Worm (Caenorhabditis elegans) whole organism, L1 larva: Measurements from ENCODE around the gene srz-11.
A peak's percentile ranks its signal among the peaks of the same experiment; 100 is the strongest.

Experiments
- C04F5.9 ChIP-seq: sonication (generic microtip); optimal IDR thresholded peaks from 2 replicates; lab custom pipeline; 2016; ENCODE audit warnings: missing genetic modification characterization, missing compliant biosample characterization
- C16A3.4 ChIP-seq: fragments of 150-350 bp; optimal IDR thresholded peaks from 2 replicates; lab custom pipeline; 2014; ENCODE audit warnings: missing biosample characterization, missing genetic modification characterization
- C34B4.2 ChIP-seq: sonication (generic microtip); optimal IDR thresholded peaks from 2 replicates; lab custom pipeline; 2017; ENCODE audit warnings: mild to moderate bottlenecking, missing genetic modification characterization, missing compliant biosample characterization
- F16B12.6 ChIP-seq: fragments of 150-350 bp; optimal IDR thresholded peaks from 2 replicates; lab custom pipeline; 2014; ENCODE audit warnings: missing biosample characterization, missing genetic modification characterization
- Y116A8C.19 ChIP-seq: sonication (generic microtip); optimal IDR thresholded peaks from 2 replicates; lab custom pipeline; 2016; ENCODE audit warnings: missing compliant biosample characterization, missing genetic modification characterization, borderline replicate concordance
- aha-1 ChIP-seq: fragments of 150-350 bp; optimal IDR thresholded peaks from 2 replicates; lab custom pipeline; 2014; ENCODE audit warnings: missing biosample characterization, missing genetic modification characterization
- alr-1 ChIP-seq: fragments of 200-800 bp; sonication (Bioruptor generic); optimal IDR thresholded peaks from 2 replicates; lab custom pipeline; 2018; ENCODE audit warnings: borderline replicate concordance, mild to moderate bottlenecking, missing genetic modification characterization, missing compliant biosample characterization
- ama-1 ChIP-seq: fragments of 150-350 bp; optimal IDR thresholded peaks from 2 replicates; lab custom pipeline; 2014
- ceh-63 ChIP-seq: fragments of 200-800 bp; sonication (Bioruptor generic); optimal IDR thresholded peaks from 2 replicates; lab custom pipeline; 2018; ENCODE audit warnings: mild to moderate bottlenecking, missing genetic modification characterization, missing compliant biosample characterization
- ceh-82 ChIP-seq, 3 experiments: fragments of 150-350 bp in 1 of 3; sonication (generic microtip) in 2 of 3; optimal IDR thresholded peaks; 2 replicates each; lab custom pipeline; 2014 to 2017; ENCODE audit warnings: missing biosample characterization in 3 of 3, missing genetic modification characterization in 3 of 3
- dpl-1 ChIP-seq, 3 experiments: fragments of 150-350 bp in 2 of 3; sonication (generic microtip) in 1 of 3; optimal IDR thresholded peaks; 2 replicates each; lab custom pipeline; 2014 to 2017; ENCODE audit warnings: missing biosample characterization in 3 of 3, missing genetic modification characterization in 3 of 3, missing genetic modification reagents in 3 of 3
- dsc-1 ChIP-seq: sonication (generic microtip); optimal IDR thresholded peaks from 2 replicates; lab custom pipeline; 2016; ENCODE audit warnings: mild to moderate bottlenecking, missing genetic modification characterization, missing compliant biosample characterization
- efl-1 ChIP-seq, 4 experiments: fragments of 150-350 bp; optimal IDR thresholded peaks in 3 of 4; peaks in 1 of 4; 1 replicate in 1 of 4; 2 replicates in 3 of 4; lab custom pipeline; 2014; ENCODE audit warnings: missing biosample characterization in 2 of 4, missing genetic modification characterization in 2 of 4, missing genetic modification reagents in 2 of 4
- egl-13 ChIP-seq: sonication (generic microtip); optimal IDR thresholded peaks from 2 replicates; lab custom pipeline; 2016; ENCODE audit warnings: missing genotype, missing genetic modification reagents, missing genetic modification characterization, missing compliant biosample characterization
- elt-2 ChIP-seq: sonication (generic microtip); optimal IDR thresholded peaks from 2 replicates; lab custom pipeline; 2016; ENCODE audit warnings: missing genetic modification characterization, mild to moderate bottlenecking, inconsistent platforms, missing compliant biosample characterization, missing genetic modification reagents
- elt-3 ChIP-seq, 6 experiments: fragments of 150-350 bp in 1 of 6; sonication (generic microtip); optimal IDR thresholded peaks; 2 replicates each; lab custom pipeline; 2017 to 2018; ENCODE audit warnings: missing biosample characterization in 6 of 6, missing genetic modification characterization in 6 of 6, inconsistent platforms in 1 of 6
- fkh-4 ChIP-seq: sonication (generic microtip); optimal IDR thresholded peaks from 2 replicates; lab custom pipeline; 2016; ENCODE audit warnings: missing compliant biosample characterization, missing genetic modification characterization, borderline replicate concordance
- fkh-8 ChIP-seq: sonication (generic microtip); optimal IDR thresholded peaks from 2 replicates; lab custom pipeline; 2016; ENCODE audit warnings: mild to moderate bottlenecking, missing genetic modification characterization, missing compliant biosample characterization
- fos-1 ChIP-seq: fragments of 150-350 bp; optimal IDR thresholded peaks from 2 replicates; lab custom pipeline; 2014; ENCODE audit warnings: missing biosample characterization, missing genetic modification characterization
- grh-1 ChIP-seq: fragments of 200-800 bp; sonication (Bioruptor generic); IDR thresholded peaks from 2 replicates; pipeline ENCODE4 v1.3.6; 2022; ENCODE audit warnings: missing genetic modification reagents, missing genetic modification characterization, missing compliant biosample characterization
- hpl-2 ChIP-seq: fragments of 150-350 bp; optimal IDR thresholded peaks from 2 replicates; lab custom pipeline; 2014; ENCODE audit warnings: missing biosample characterization, missing genetic modification reagents, missing genetic modification characterization
- irx-1 ChIP-seq: sonication (generic microtip); optimal IDR thresholded peaks from 2 replicates; lab custom pipeline; 2016; ENCODE audit warnings: missing genetic modification characterization, missing compliant biosample characterization
- isw-1 ChIP-seq: fragments of 200-800 bp; sonication (Bioruptor generic); IDR thresholded peaks from 2 replicates; pipeline ENCODE4 v1.3.6; 2022; ENCODE audit warnings: missing genetic modification characterization, missing compliant biosample characterization
- jun-1 ChIP-seq: fragments of 150-350 bp; optimal IDR thresholded peaks from 2 replicates; lab custom pipeline; 2014; ENCODE audit warnings: missing biosample characterization, missing genetic modification reagents, missing genetic modification characterization
- lin-13 ChIP-seq: fragments of 150-350 bp; optimal IDR thresholded peaks from 2 replicates; lab custom pipeline; 2014; ENCODE audit warnings: missing biosample characterization, missing genetic modification reagents, missing genetic modification characterization
- lin-14 ChIP-seq: fragments of 200-800 bp; sonication (Bioruptor generic); optimal IDR thresholded peaks from 2 replicates; lab custom pipeline; 2018; ENCODE audit warnings: mild to moderate bottlenecking, missing genetic modification characterization, moderate library complexity, missing compliant biosample characterization
- lin-15B ChIP-seq: fragments of 150-350 bp; sonication (generic microtip); optimal IDR thresholded peaks from 3 replicates; lab custom pipeline; 2014; ENCODE audit warnings: missing biosample characterization, missing genetic modification characterization
- lin-35 ChIP-seq, 2 experiments: fragments of 150-350 bp; optimal IDR thresholded peaks; 2 replicates each; lab custom pipeline; 2014; ENCODE audit warnings: missing biosample characterization in 2 of 2, missing genetic modification characterization in 2 of 2, missing genetic modification reagents in 2 of 2
- lsy-2 ChIP-seq, 2 experiments: fragments of 150-350 bp; optimal IDR thresholded peaks; 2 replicates each; lab custom pipeline; 2014; ENCODE audit warnings: missing biosample characterization in 2 of 2, missing genetic modification characterization in 2 of 2
- mdl-1 ChIP-seq, 2 experiments: fragments of 150-350 bp; optimal IDR thresholded peaks; 2 replicates each; lab custom pipeline; 2014 to 2017; ENCODE audit warnings: missing biosample characterization in 2 of 2, missing genetic modification characterization in 2 of 2, inconsistent platforms in 1 of 2
- mef-2 ChIP-seq: fragments of 150-350 bp; optimal IDR thresholded peaks from 2 replicates; lab custom pipeline; 2014; ENCODE audit warnings: missing biosample characterization, missing genetic modification characterization
- mep-1 ChIP-seq: fragments of 150-350 bp; optimal IDR thresholded peaks from 2 replicates; lab custom pipeline; 2014; ENCODE audit warnings: missing biosample characterization, missing genetic modification characterization
- nhr-12 ChIP-seq: sonication (generic microtip); optimal IDR thresholded peaks from 2 replicates; lab custom pipeline; 2017; ENCODE audit warnings: missing biosample characterization, missing genetic modification characterization
- nhr-20 ChIP-seq: sonication (generic microtip); optimal IDR thresholded peaks from 2 replicates; lab custom pipeline; 2016; ENCODE audit warnings: mild to moderate bottlenecking, missing genetic modification characterization, missing compliant biosample characterization
- nhr-47 ChIP-seq: sonication (generic microtip); optimal IDR thresholded peaks from 2 replicates; lab custom pipeline; 2016; ENCODE audit warnings: mild to moderate bottlenecking, missing genetic modification characterization, moderate library complexity, missing compliant biosample characterization
- nhr-71 ChIP-seq: sonication (generic microtip); optimal IDR thresholded peaks from 2 replicates; lab custom pipeline; 2016; ENCODE audit warnings: mild to moderate bottlenecking, missing genetic modification characterization, moderate library complexity, missing compliant biosample characterization
- nhr-76 ChIP-seq: sonication (generic microtip); optimal IDR thresholded peaks from 2 replicates; lab custom pipeline; 2017; ENCODE audit warnings: missing biosample characterization, missing genetic modification characterization
- nhr-77 ChIP-seq: fragments of 150-350 bp; optimal IDR thresholded peaks from 2 replicates; lab custom pipeline; 2014; ENCODE audit warnings: missing biosample characterization, missing genetic modification characterization
- pax-3 ChIP-seq: fragments of 200-800 bp; sonication (Bioruptor generic); optimal IDR thresholded peaks from 2 replicates; lab custom pipeline; 2018; ENCODE audit warnings: mild to moderate bottlenecking, missing genetic modification characterization, moderate library complexity, missing compliant biosample characterization
- pqm-1 ChIP-seq: sonication (generic microtip); optimal IDR thresholded peaks from 3 replicates; lab custom pipeline; 2017; ENCODE audit warnings: missing biosample characterization, missing genetic modification characterization
- rnt-1 ChIP-seq: sonication (generic microtip); optimal IDR thresholded peaks from 2 replicates; lab custom pipeline; 2016; ENCODE audit warnings: mild to moderate bottlenecking, missing genetic modification characterization, moderate library complexity, missing compliant biosample characterization
- skn-1 ChIP-seq: fragments of 150-350 bp; optimal IDR thresholded peaks from 2 replicates; lab custom pipeline; 2014; ENCODE audit warnings: missing biosample characterization, missing genetic modification characterization
- snpc-4 ChIP-seq: fragments of 150-350 bp; optimal IDR thresholded peaks from 2 replicates; lab custom pipeline; 2014; ENCODE audit warnings: missing biosample characterization, missing genetic modification characterization
- sptf-1 ChIP-seq: fragments of 150-350 bp; optimal IDR thresholded peaks from 2 replicates; lab custom pipeline; 2014; ENCODE audit warnings: missing biosample characterization, missing genetic modification characterization
- sup-37 ChIP-seq: fragments of 200-800 bp; sonication (Bioruptor generic); optimal IDR thresholded peaks from 2 replicates; lab custom pipeline; 2018; ENCODE audit warnings: mild to moderate bottlenecking, missing genetic modification characterization, missing compliant biosample characterization
- swsn-7 ChIP-seq: sonication (generic microtip); optimal IDR thresholded peaks from 2 replicates; lab custom pipeline; 2016; ENCODE audit warnings: missing genetic modification characterization, missing compliant biosample characterization
- tbx-2 ChIP-seq: sonication (generic microtip); optimal IDR thresholded peaks from 2 replicates; lab custom pipeline; 2016; ENCODE audit warnings: missing genetic modification characterization, missing compliant biosample characterization
- vab-15 ChIP-seq: sonication (generic microtip); optimal IDR thresholded peaks from 2 replicates; lab custom pipeline; 2017; ENCODE audit warnings: missing genotype, mild to moderate bottlenecking, missing genetic modification characterization, missing compliant biosample characterization
- xbp-1 ChIP-seq: sonication (generic microtip); optimal IDR thresholded peaks from 2 replicates; lab custom pipeline; 2016; ENCODE audit warnings: missing genetic modification characterization, missing compliant biosample characterization
- zip-4 ChIP-seq: fragments of 200-800 bp; sonication (Bioruptor generic); optimal IDR thresholded peaks from 2 replicates; lab custom pipeline; 2018; ENCODE audit warnings: mild to moderate bottlenecking, missing genetic modification characterization, moderate library complexity, missing compliant biosample characterization
- ztf-11 ChIP-seq, 2 experiments: sonication (generic microtip); optimal IDR thresholded peaks; 2 replicates each; lab custom pipeline; 2016 to 2017; ENCODE audit warnings: missing genetic modification characterization in 2 of 2, missing biosample characterization in 1 of 2, missing compliant biosample characterization in 1 of 2
- ztf-4 ChIP-seq: fragments of 150-350 bp; optimal IDR thresholded peaks from 2 replicates; lab custom pipeline; 2014; ENCODE audit warnings: missing biosample characterization, missing genetic modification characterization

The srz-11 gene

ce11 chrV:15190903-15191302 lies 28.0 kb downstream of the srz-11 start, which contains the start of gene Y75B12B.11:
Gene Y75B12B.11 (plus strand): TSS chrV:15191296.
- peak; percentile 83 for TF ChIP-seq nhr-47 (tag; lab: Kevin White, UChicago)
- TF ChIP-seq vab-15 (tag; lab: Kevin White, UChicago): peak; percentile 20
- TF ChIP-seq ztf-4 (tag; lab: Kevin White, UChicago): peak; percentile 78
- TF ChIP-seq skn-1 (tag; lab: Kevin White, UChicago): peak; percentile 67
- TF ChIP-seq egl-13: no peak
- no peak for TF ChIP-seq alr-1 (tag; lab: Kevin White, UChicago)
- TF ChIP-seq lin-35 (GFP tag; optimal IDR thresholded peaks at IDR 0.05; lab: Kevin White, UChicago): peak; percentile 73 to 89
- TF ChIP-seq swsn-7 (tag; lab: Kevin White, UChicago): peak; percentile 70
- no peak for TF ChIP-seq sptf-1 (tag; lab: Kevin White, UChicago)
- TF ChIP-seq nhr-77 (tag; lab: Kevin White, UChicago): peak; percentile 45
- TF ChIP-seq tbx-2: peak; percentile 66
- peak; percentile 34 for TF ChIP-seq lin-13
- TF ChIP-seq fkh-8 (tag; lab: Kevin White, UChicago): peak; percentile 88
- no peak for TF ChIP-seq isw-1 (GFP tag; lab: Robert Waterston, UW)
- peak; percentile 29 for TF ChIP-seq zip-4 (GFP tag; lab: Kevin White, UChicago)
- peak; percentile 79 for TF ChIP-seq mep-1 (tag; lab: Kevin White, UChicago)
- TF ChIP-seq nhr-76: no peak
- TF ChIP-seq pqm-1: no peak
- TF ChIP-seq hpl-2 (GFP tag; lab: Kevin White, UChicago): peak; percentile 11
- TF ChIP-seq elt-2 (tag; lab: Kevin White, UChicago): peak; percentile 57
- TF ChIP-seq sup-37 (GFP tag; lab: Kevin White, UChicago): no peak
- TF ChIP-seq ztf-11 (tag; optimal IDR thresholded peaks at IDR 0.05; lab: Kevin White, UChicago): peak in 1 of 2 experiments; percentile 33
- TF ChIP-seq nhr-12 (tag; lab: Kevin White, UChicago): no peak
- TF ChIP-seq efl-1 (optimal IDR thresholded peaks at IDR 0.05; lab: Kevin White, UChicago): peak; percentile 57 to 80
- TF ChIP-seq efl-1 (GFP tag; optimal IDR thresholded peaks at IDR 0.05 in 1 of 2; lab: Kevin White, UChicago): peak; percentile 72 to 98
- TF ChIP-seq fkh-4: peak; percentile 9
- TF ChIP-seq grh-1 (GFP tag; lab: Robert Waterston, UW): peak; percentile 43; the same call in 1 of the 2 replicates
- peak; percentile 69 for TF ChIP-seq C16A3.4 (tag; lab: Kevin White, UChicago)
- TF ChIP-seq mdl-1 (tag; optimal IDR thresholded peaks at IDR 0.05; lab: Kevin White, UChicago): peak in 1 of 2 experiments; percentile 51
- peak; percentile 56 for TF ChIP-seq snpc-4 (tag; lab: Kevin White, UChicago)
- TF ChIP-seq lin-15B (tag; lab: Kevin White, UChicago): peak; percentile 49
- peak; percentile 34 for TF ChIP-seq F16B12.6
- peak; percentile 63 for TF ChIP-seq lin-14 (GFP tag; lab: Kevin White, UChicago)
- TF ChIP-seq ceh-63: no peak
- TF ChIP-seq nhr-71: peak; percentile 87
- peak; percentile 33 to 64 (median 37) for TF ChIP-seq ceh-82 (tag; optimal IDR thresholded peaks at IDR 0.05; lab: Kevin White, UChicago)
- peak; percentile 39 for TF ChIP-seq mef-2 (tag; lab: Kevin White, UChicago)
- TF ChIP-seq rnt-1 (tag; lab: Kevin White, UChicago): peak; percentile 85
- TF ChIP-seq C34B4.2 (tag; lab: Kevin White, UChicago): peak; percentile 29
- peak; percentile 16 for TF ChIP-seq fos-1 (tag; lab: Kevin White, UChicago)
- TF ChIP-seq pax-3 (tag; lab: Kevin White, UChicago): peak; percentile 86
- TF ChIP-seq jun-1: peak; percentile 45
- TF ChIP-seq ama-1 (lab: Kevin White, UChicago): peak; percentile 86
- TF ChIP-seq dpl-1 (GFP tag; optimal IDR thresholded peaks at IDR 0.05; lab: Kevin White, UChicago): peak; percentile 60 to 72 (median 70)
- TF ChIP-seq xbp-1: peak; percentile 57
- peak; percentile 66 for TF ChIP-seq dsc-1 (tag; lab: Kevin White, UChicago)
- no peak for TF ChIP-seq aha-1 (tag; lab: Kevin White, UChicago)
- peak; percentile 24 for TF ChIP-seq C04F5.9 (tag; lab: Kevin White, UChicago)
- TF ChIP-seq nhr-20 (tag; lab: Kevin White, UChicago): peak; percentile 79
- TF ChIP-seq elt-3 (tag; optimal IDR thresholded peaks at IDR 0.05; lab: Kevin White, UChicago): peak in 2 of 6 experiments; percentile 46 to 48
- peak; percentile 57 to 67 for TF ChIP-seq lsy-2 (tag; optimal IDR thresholded peaks at IDR 0.05; lab: Kevin White, UChicago)
- peak; percentile 28 for TF ChIP-seq irx-1
- TF ChIP-seq Y116A8C.19 (tag; lab: Kevin White, UChicago): no peak
